Fruit fly (Drosophila melanogaster) whole organism, embryonic: ENCODE data around the gene rho-4.

Experiments used
- Abd-B ChIP-seq: fragments of 200-800 bp; sonication (Bioruptor generic); optimal IDR thresholded peaks from 2 replicates; lab custom pipeline; 2018; ENCODE audit warnings: missing biosample characterization, mild to moderate bottlenecking, missing genetic modification characterization, moderate library complexity
- Adf1 ChIP-seq: fragments of 200-800 bp; sonication (Bioruptor generic); IDR thresholded peaks from 2 replicates; pipeline ENCODE4 v1.3.6; 2022; ENCODE audit warnings: missing biosample characterization, missing genetic modification characterization
- Aef1 ChIP-seq: fragments of 200-800 bp; sonication (Bioruptor generic); IDR thresholded peaks from 3 replicates; pipeline ENCODE4 v1.3.6; 2022; ENCODE audit warnings: missing biosample characterization, missing genetic modification characterization
- Atf3 ChIP-seq: fragments of 200-800 bp; sonication (Bioruptor generic); optimal IDR thresholded peaks from 3 replicates; lab custom pipeline; 2016; ENCODE audit warnings: missing biosample characterization, missing genetic modification characterization
- Awh ChIP-seq: fragments of 200-800 bp; sonication (Bioruptor generic); IDR thresholded peaks from 2 replicates; pipeline ENCODE4, ENCODE4 v1.3.6; 2022; ENCODE audit warnings: missing biosample characterization, missing genetic modification characterization
- CG10366 ChIP-seq: fragments of 200-800 bp; sonication (Bioruptor generic); IDR thresholded peaks from 2 replicates; pipeline ENCODE4 v1.3.6; 2022; ENCODE audit warnings: missing biosample characterization, missing genetic modification characterization
- CG10979 ChIP-seq: fragments of 200-800 bp; sonication (Bioruptor generic); optimal IDR thresholded peaks from 2 replicates; lab custom pipeline; 2018; ENCODE audit warnings: missing biosample characterization, mild to moderate bottlenecking, missing genetic modification characterization, moderate library complexity
- CG11247 ChIP-seq: fragments of 200-800 bp; sonication (Bioruptor generic); IDR thresholded peaks from 2 replicates; pipeline ENCODE4 v1.3.6; 2022; ENCODE audit warnings: missing biosample characterization, missing genetic modification characterization
- CG15011 ChIP-seq: fragments of 200-800 bp; sonication (Bioruptor generic); optimal IDR thresholded peaks from 3 replicates; lab custom pipeline; 2018; ENCODE audit warnings: missing biosample characterization, mild to moderate bottlenecking, missing genetic modification characterization
- CG1529 ChIP-seq: fragments of 200-800 bp; sonication (Bioruptor generic); optimal IDR thresholded peaks from 3 replicates; lab custom pipeline; 2018; ENCODE audit warnings: missing biosample characterization, missing genetic modification characterization
- CG15601 ChIP-seq: fragments of 200-800 bp; sonication (Bioruptor generic); optimal IDR thresholded peaks from 3 replicates; lab custom pipeline; 2019; ENCODE audit warnings: missing biosample characterization, mild to moderate bottlenecking, missing genetic modification characterization, moderate library complexity
- CG17359 ChIP-seq: fragments of 200-800 bp; sonication (Bioruptor generic); optimal IDR thresholded peaks from 3 replicates; lab custom pipeline; 2018; ENCODE audit warnings: missing biosample characterization, mild to moderate bottlenecking, missing genetic modification characterization, moderate library complexity
- CG18619 ChIP-seq: fragments of 200-800 bp; sonication (Bioruptor generic); optimal IDR thresholded peaks from 3 replicates; lab custom pipeline; 2017; ENCODE audit warnings: missing biosample characterization, mild to moderate bottlenecking, missing genetic modification characterization
- CG2129 ChIP-seq: fragments of 200-800 bp; sonication (Bioruptor generic); IDR thresholded peaks from 2 replicates; pipeline ENCODE4 v1.3.6; 2022; ENCODE audit warnings: missing biosample characterization, missing genetic modification characterization; ENCODE audit not compliant: partially characterized antibody
- CG32772 ChIP-seq: fragments of 200-800 bp; sonication (Bioruptor generic); IDR thresholded peaks from 2 replicates; pipeline ENCODE4 v1.3.6; 2022; ENCODE audit warnings: missing biosample characterization, missing genetic modification characterization
- CG3407 ChIP-seq: fragments of 200-800 bp; sonication (Bioruptor generic); optimal IDR thresholded peaks from 2 replicates; lab custom pipeline; 2018; ENCODE audit warnings: missing biosample characterization, mild to moderate bottlenecking, missing genetic modification characterization
- CG34422 ChIP-seq: fragments of 200-800 bp; sonication (Bioruptor generic); IDR thresholded peaks from 3 replicates; pipeline ENCODE4 v1.3.6; 2022; ENCODE audit warnings: missing biosample characterization, missing genetic modification characterization
- CG3995 ChIP-seq: fragments of 200-800 bp; sonication (Bioruptor generic); optimal IDR thresholded peaks from 3 replicates; lab custom pipeline; 2016; ENCODE audit warnings: missing biosample characterization, missing genetic modification characterization
- CG4360 ChIP-seq: fragments of 200-800 bp; sonication (Bioruptor generic); IDR thresholded peaks from 2 replicates; pipeline ENCODE4 v1.3.6; 2022; ENCODE audit warnings: missing biosample characterization, missing genetic modification characterization
- CG4617 ChIP-seq: fragments of 200-800 bp; sonication (Bioruptor generic); optimal IDR thresholded peaks from 3 replicates; lab custom pipeline; 2016; ENCODE audit warnings: missing biosample characterization, missing genetic modification characterization, borderline replicate concordance
- CG6272 ChIP-seq: fragments of 200-800 bp; sonication (Bioruptor generic); IDR thresholded peaks from 2 replicates; pipeline ENCODE4 v1.3.6; 2022; ENCODE audit warnings: missing biosample characterization, missing genetic modification characterization
- CG8388 ChIP-seq: fragments of 200-800 bp; sonication (Bioruptor generic); optimal IDR thresholded peaks from 2 replicates; lab custom pipeline; 2019; ENCODE audit warnings: missing biosample characterization, mild to moderate bottlenecking, missing genetic modification characterization, moderate library complexity
- Chrac-16 ChIP-seq: fragments of 200-800 bp; sonication (Bioruptor generic); optimal IDR thresholded peaks from 3 replicates; lab custom pipeline; 2016; ENCODE audit warnings: missing biosample characterization, missing genetic modification characterization
- Dip2 ChIP-seq: fragments of 200-800 bp; sonication (Bioruptor generic); IDR thresholded peaks from 2 replicates; pipeline ENCODE4 v1.3.6; 2022; ENCODE audit warnings: missing biosample characterization, missing genetic modification characterization
- Dp ChIP-seq: fragments of 200-800 bp; sonication (Bioruptor generic); optimal IDR thresholded peaks from 2 replicates; lab custom pipeline; 2018; ENCODE audit warnings: missing biosample characterization, mild to moderate bottlenecking, missing genetic modification characterization, moderate library complexity
- Elba2 ChIP-seq: fragments of 200-800 bp; sonication (Bioruptor generic); optimal IDR thresholded peaks from 3 replicates; lab custom pipeline; 2016; ENCODE audit warnings: missing biosample characterization, missing genetic modification characterization
- Fer1 ChIP-seq: fragments of 200-800 bp; sonication (Bioruptor generic); optimal IDR thresholded peaks from 2 replicates; lab custom pipeline; 2017; ENCODE audit warnings: missing biosample characterization, mild to moderate bottlenecking, missing genetic modification characterization
- Fer2 ChIP-seq: fragments of 200-800 bp; sonication (Bioruptor generic); optimal IDR thresholded peaks from 2 replicates; lab custom pipeline; 2018; ENCODE audit warnings: missing biosample characterization, mild to moderate bottlenecking, missing genetic modification characterization, moderate library complexity
- Kr ChIP-seq: fragments of 200-800 bp; sonication (Bioruptor generic); optimal IDR thresholded peaks from 2 replicates; lab custom pipeline; 2017; ENCODE audit warnings: missing biosample characterization, mild to moderate bottlenecking, missing genetic modification characterization
- Lhr ChIP-seq: fragments of 200-800 bp; sonication (Bioruptor generic); optimal IDR thresholded peaks from 3 replicates; lab custom pipeline; 2017; ENCODE audit warnings: mild to moderate bottlenecking, missing biosample characterization, missing genetic modification reagents, missing genetic modification characterization
- TFAM ChIP-seq: fragments of 200-800 bp; sonication (Bioruptor generic); optimal IDR thresholded peaks from 2 replicates; lab custom pipeline; 2017; ENCODE audit warnings: missing biosample characterization, missing genetic modification characterization, inconsistent platforms
- Usf ChIP-seq: fragments of 200-800 bp; sonication (Bioruptor generic); optimal IDR thresholded peaks from 2 replicates; lab custom pipeline; 2017; ENCODE audit warnings: missing genotype, missing biosample characterization, missing genetic modification characterization
- Xrp1 ChIP-seq: fragments of 200-800 bp; sonication (Bioruptor generic); IDR thresholded peaks from 2 replicates; pipeline ENCODE4 v1.3.6; 2022; ENCODE audit warnings: missing biosample characterization, missing genetic modification characterization
- ab ChIP-seq: fragments of 200-800 bp; sonication (Bioruptor generic); optimal IDR thresholded peaks from 2 replicates; lab custom pipeline; 2016; ENCODE audit warnings: missing biosample characterization, missing genetic modification characterization
- ash1 ChIP-seq: fragments of 200-800 bp; sonication (Bioruptor generic); optimal IDR thresholded peaks from 2 replicates; lab custom pipeline; 2018; ENCODE audit warnings: missing biosample characterization, mild to moderate bottlenecking, missing genetic modification characterization
- cad ChIP-seq: fragments of >200 bp; optimal IDR thresholded peaks from 2 replicates; lab custom pipeline; 2017; ENCODE audit warnings: missing biosample characterization, missing genetic modification characterization
- dmrt99B ChIP-seq: fragments of 200-800 bp; sonication (Bioruptor generic); optimal IDR thresholded peaks from 2 replicates; lab custom pipeline; 2018; ENCODE audit warnings: missing biosample characterization, mild to moderate bottlenecking, missing genetic modification characterization, moderate library complexity
- fd3F ChIP-seq: fragments of 200-800 bp; sonication (Bioruptor generic); optimal IDR thresholded peaks from 2 replicates; lab custom pipeline; 2018; ENCODE audit warnings: missing biosample characterization, mild to moderate bottlenecking, missing genetic modification characterization, moderate library complexity
- fd64A ChIP-seq: fragments of 200-800 bp; sonication (Bioruptor generic); optimal IDR thresholded peaks from 3 replicates; lab custom pipeline; 2018; ENCODE audit warnings: missing biosample characterization, mild to moderate bottlenecking, missing genetic modification characterization
- jing ChIP-seq: fragments of 200-800 bp; sonication (Bioruptor generic); optimal IDR thresholded peaks from 2 replicates; lab custom pipeline; 2018; ENCODE audit warnings: missing biosample characterization, mild to moderate bottlenecking, missing genetic modification characterization
- kah ChIP-seq: fragments of 200-800 bp; sonication (Bioruptor generic); optimal IDR thresholded peaks from 2 replicates; lab custom pipeline; 2018; ENCODE audit warnings: missing biosample characterization, mild to moderate bottlenecking, missing genetic modification characterization
- kay ChIP-seq: fragments of 200-800 bp; sonication (Bioruptor generic); optimal IDR thresholded peaks from 2 replicates; lab custom pipeline; 2016; ENCODE audit warnings: missing biosample characterization, missing genetic modification characterization
- lmd ChIP-seq: fragments of 200-800 bp; sonication (Bioruptor generic); IDR thresholded peaks from 2 replicates; pipeline ENCODE4 v1.3.6; 2022; ENCODE audit warnings: missing biosample characterization, missing genetic modification characterization
- mam ChIP-seq: fragments of 200-800 bp; sonication (Bioruptor generic); optimal IDR thresholded peaks from 3 replicates; lab custom pipeline; 2016; ENCODE audit warnings: missing biosample characterization, missing genetic modification characterization
- nau ChIP-seq: fragments of 200-800 bp; sonication (Bioruptor generic); optimal IDR thresholded peaks from 3 replicates; lab custom pipeline; 2017; ENCODE audit warnings: missing biosample characterization, mild to moderate bottlenecking, missing genetic modification characterization, missing genetic modification reagents
- oc ChIP-seq: fragments of 200-800 bp; sonication (Bioruptor generic); optimal IDR thresholded peaks from 2 replicates; lab custom pipeline; 2018; ENCODE audit warnings: missing biosample characterization, mild to moderate bottlenecking, missing genetic modification characterization, moderate library complexity
- pzg ChIP-seq: fragments of 200-800 bp; sonication (Bioruptor generic); optimal IDR thresholded peaks from 3 replicates; lab custom pipeline; 2018; ENCODE audit warnings: missing biosample characterization, mild to moderate bottlenecking, missing genetic modification characterization, moderate library complexity
- tin ChIP-seq: fragments of 200-800 bp; sonication (Bioruptor generic); optimal IDR thresholded peaks from 3 replicates; lab custom pipeline; 2016; ENCODE audit warnings: missing biosample characterization, missing genetic modification characterization

rho-4 gene

dm6 chrX:11559728-11560724, 39.6 kb upstream of the rho-4 start (continued):
- TF ChIP-seq dmrt99B (tag; lab: Kevin White, UChicago) (peak; percentile 94), CG10366 (peak; percentile 59), Fer1 (GFP tag; lab: Kevin White, UChicago) (peak; percentile 92), CG4360 (GFP tag; lab: Robert Waterston, UW) (no peak), CG15601 (tag; lab: Kevin White, UChicago) (peak; percentile 77), Elba2 (GFP tag; lab: Kevin White, UChicago) (no peak), CG17359 (tag; lab: Kevin White, UChicago) (peak; percentile 88), CG18619 (GFP tag; lab: Kevin White, UChicago) (peak; percentile 87), ash1 (GFP tag; lab: Kevin White, UChicago) (no peak), Kr (GFP tag; lab: Kevin White, UChicago) (no peak), pzg (GFP tag; lab: Kevin White, UChicago) (no peak), ab (GFP tag; lab: Kevin White, UChicago) (no peak), lmd (GFP tag; lab: Robert Waterston, UW) (peak; percentile 75), Atf3 (GFP tag; lab: Kevin White, UChicago) (no peak), cad (GFP tag; lab: Kevin White, UChicago) (no peak), Awh (GFP tag; lab: Robert Waterston, UW) (peak; percentile 56; the same call in 1 of the 2 replicates), kay (GFP tag; lab: Kevin White, UChicago) (peak; percentile 80), mam (peak; percentile 58), kah (GFP tag; lab: Kevin White, UChicago) (peak; percentile 77), oc (peak; percentile 62), Abd-B (GFP tag; lab: Kevin White, UChicago) (peak; percentile 86), CG10979 (tag; lab: Kevin White, UChicago) (peak; percentile 80), Dip2 (GFP tag; lab: Robert Waterston, UW) (no peak), CG6272 (GFP tag; lab: Robert Waterston, UW) (no peak), CG3407 (peak; percentile 78), CG2129 (GFP tag; lab: Robert Waterston, UW) (no peak), Aef1 (GFP tag; lab: Robert Waterston, UW) (peak; percentile 39), jing (GFP tag; lab: Kevin White, UChicago) (peak; percentile 66), Chrac-16 (GFP tag; lab: Kevin White, UChicago) (peak; percentile 57), CG4617 (GFP tag; lab: Kevin White, UChicago) (peak; percentile 38), CG3995 (peak; percentile 44), Lhr (peak; percentile 37), CG8388 (GFP tag; lab: Kevin White, UChicago) (peak; percentile 83), fd3F (GFP tag; lab: Kevin White, UChicago) (peak; percentile 85), CG34422 (GFP tag; lab: Robert Waterston, UW) (peak; percentile 49), TFAM (no peak), Usf (GFP tag; lab: Kevin White, UChicago) (peak; percentile 42), fd64A (GFP tag; lab: Kevin White, UChicago) (peak; percentile 6), CG15011 (GFP tag; lab: Kevin White, UChicago) (peak; percentile 82), nau (GFP tag; lab: Kevin White, UChicago) (no peak), Xrp1 (peak; percentile 64; the same call in 1 of the 2 replicates), tin (GFP tag; lab: Kevin White, UChicago) (peak; percentile 72), CG1529 (GFP tag; lab: Kevin White, UChicago) (peak; percentile 73), CG11247 (GFP tag; lab: Robert Waterston, UW) (peak; percentile 11; the same call in 1 of the 2 replicates), CG32772 (peak; percentile 56), Adf1 (GFP tag; lab: Robert Waterston, UW) (peak; percentile 71), Fer2 (peak; percentile 55), Dp (GFP tag; lab: Kevin White, UChicago) (no peak)
